Worm (Caenorhabditis elegans): Measurements from ENCODE around the gene C07B5.2.

DNA sequence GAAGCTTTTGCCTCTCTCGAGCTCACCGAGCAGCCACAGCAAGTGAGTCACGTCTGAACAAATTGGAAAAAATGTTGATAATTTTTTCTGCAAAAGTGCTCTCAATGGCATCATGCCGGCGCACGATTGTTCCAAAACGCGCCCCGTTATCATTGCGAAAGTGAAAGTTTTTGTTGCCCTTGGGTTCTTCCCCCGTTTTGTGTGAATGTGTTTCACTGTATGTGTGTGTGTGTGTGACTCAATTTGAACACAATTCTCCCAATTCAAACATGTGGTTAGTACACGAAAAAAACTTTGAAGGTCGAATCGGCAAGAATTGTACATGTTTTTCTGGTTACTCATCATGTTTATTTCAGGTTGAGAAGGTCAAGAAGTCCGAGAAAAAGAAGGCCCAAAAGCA, 36.1 kb upstream of the C07B5.2 start:
- no peak for TF ChIP-seq ces-1 (GFP tag; optimal IDR thresholded peaks at IDR 0.05)
- no peak for TF ChIP-seq ceh-82 (tag; optimal IDR thresholded peaks at IDR 0.05)
- TF ChIP-seq unc-62 (GFP tag; optimal IDR thresholded peaks at IDR 0.05 in 1 of 2), result peak in 1 of 2 experiments; percentile 88
- TF ChIP-seq unc-62 (tag; optimal IDR thresholded peaks at IDR 0.05), result no peak
